Worm (Caenorhabditis elegans) whole organism, L4/young adult: ENCODE measurements around the gene F35C5.1.

Experiments
- dao-5 ChIP-seq: sonication (generic microtip); optimal IDR thresholded peaks from 2 replicates; lab custom pipeline; 2016; ENCODE audit warnings: missing genotype, missing genetic modification characterization, moderate library complexity, missing compliant biosample characterization
- him-1 ChIP-seq: sonication (generic microtip); optimal IDR thresholded peaks from 2 replicates; lab custom pipeline; 2016; ENCODE audit warnings: missing genotype, missing genetic modification reagents, missing genetic modification characterization, missing compliant biosample characterization

- TF ChIP-seq dao-5 (tag; lab: Kevin White, UChicago): no peak
- TF ChIP-seq him-1 (tag; lab: Kevin White, UChicago): no peak
Observed at ce11 chrII:12878697-12879096, 1.9 kb upstream of the F35C5.1 start.
